Fruit fly (Drosophila melanogaster): ENCODE results near the gene CG15506.

Gene CG15506

dm6 chr3R:29737891-29738290 is 19.4 kb downstream of the CG15506 start, which contains the start of gene Gnpnat:
Gene Gnpnat, plus strand, starts transcription at chr3R:29738275.
- no peak for TF ChIP-seq CG12605 (GFP tag; IDR thresholded peaks at IDR 0.05)
- TF ChIP-seq CG8301 (tag; optimal IDR thresholded peaks at IDR 0.05): peak; percentile 63
- no peak for TF ChIP-seq gl (tag; optimal IDR thresholded peaks at IDR 0.05)
- TF ChIP-seq CG14655 (GFP tag; optimal IDR thresholded peaks at IDR 0.05): peak; percentile 58
- TF ChIP-seq CG15710 (tag; optimal IDR thresholded peaks at IDR 0.05): peak; percentile 40
- TF ChIP-seq CG34367 (tag; optimal IDR thresholded peaks at IDR 0.05): peak; percentile 37
- peak; percentile 46 for TF ChIP-seq CG8159 (tag; optimal IDR thresholded peaks at IDR 0.05)
- no peak for TF ChIP-seq rn (GFP tag; IDR thresholded peaks at IDR 0.05)
- no peak for TF ChIP-seq Ets98B (GFP tag; IDR thresholded peaks at IDR 0.05)
- peak; percentile 7 for TF ChIP-seq CG9948 (tag; optimal IDR thresholded peaks at IDR 0.05)
- TF ChIP-seq Pif1A (GFP tag; optimal IDR thresholded peaks at IDR 0.05): peak; percentile 51
- TF ChIP-seq CG13204 (GFP tag; optimal IDR thresholded peaks at IDR 0.05): no peak
- no peak for TF ChIP-seq D1 (tag; optimal IDR thresholded peaks at IDR 0.05)
- TF ChIP-seq CG17806 (tag; optimal IDR thresholded peaks at IDR 0.05): peak; percentile 61
- no peak for TF ChIP-seq EcR (GFP tag; optimal IDR thresholded peaks at IDR 0.05)
- TF ChIP-seq CG32121 (GFP tag; IDR thresholded peaks at IDR 0.05): no peak
- TF ChIP-seq Pif1B (GFP tag; optimal IDR thresholded peaks at IDR 0.05): peak; percentile 48
- TF ChIP-seq Snoo (tag; optimal IDR thresholded peaks at IDR 0.05): peak; percentile 63
- TF ChIP-seq fd96Ca (GFP tag; IDR thresholded peaks at IDR 0.05): no peak
- no peak for TF ChIP-seq CG4496 (GFP tag; IDR thresholded peaks at IDR 0.05)
- TF ChIP-seq CG10348 (GFP tag; IDR thresholded peaks at IDR 0.05): no peak

- TF ChIP-seq CG32121 (GFP tag; IDR thresholded peaks at IDR 0.05): no peak
- peak; percentile 50 for TF ChIP-seq EcR (GFP tag; optimal IDR thresholded peaks at IDR 0.05)
Measured at dm6 chr3R:29740078-29740477, 21.6 kb downstream of the CG15506 start.

dm6 chr3R:29745056-29745455 is 26.6 kb downstream of the CG15506 start, which contains the start of the genes Wdr24 and IntS11:
Gene Wdr24, minus strand, starts transcription at chr3R:29745092.
Gene IntS11, plus strand, starts transcription at chr3R:29745337.
- TF ChIP-seq CG4496 (GFP tag; IDR thresholded peaks at IDR 0.05): peak; percentile 99
- TF ChIP-seq CG15710 (tag; optimal IDR thresholded peaks at IDR 0.05): peak; percentile 98
- TF ChIP-seq CG8159 (tag; optimal IDR thresholded peaks at IDR 0.05): peak; percentile 94
- TF ChIP-seq Pif1B (GFP tag; optimal IDR thresholded peaks at IDR 0.05): no peak
- peak; percentile 7 for TF ChIP-seq EcR (GFP tag; optimal IDR thresholded peaks at IDR 0.05)
- TF ChIP-seq Snoo (tag; optimal IDR thresholded peaks at IDR 0.05): peak; percentile 95
- TF ChIP-seq CG9948 (tag; optimal IDR thresholded peaks at IDR 0.05): peak; percentile 92
- no peak for TF ChIP-seq CG14655 (GFP tag; optimal IDR thresholded peaks at IDR 0.05)
- TF ChIP-seq CG32121 (GFP tag; IDR thresholded peaks at IDR 0.05): peak; percentile 98
- peak; percentile 96 for TF ChIP-seq CG17806 (tag; optimal IDR thresholded peaks at IDR 0.05)
- no peak for TF ChIP-seq D1 (tag; optimal IDR thresholded peaks at IDR 0.05)
- peak; percentile 99 for TF ChIP-seq CG10348 (GFP tag; IDR thresholded peaks at IDR 0.05)
- peak; percentile 98 for TF ChIP-seq Ets98B (GFP tag; IDR thresholded peaks at IDR 0.05)
- TF ChIP-seq fd96Ca (GFP tag; IDR thresholded peaks at IDR 0.05): peak; percentile 98
- TF ChIP-seq CG13204 (GFP tag; optimal IDR thresholded peaks at IDR 0.05): no peak
- TF ChIP-seq gl (tag; optimal IDR thresholded peaks at IDR 0.05): peak; percentile 83
- no peak for TF ChIP-seq Pif1A (GFP tag; optimal IDR thresholded peaks at IDR 0.05)
- peak; percentile 98 for TF ChIP-seq rn (GFP tag; IDR thresholded peaks at IDR 0.05)
- peak; percentile 94 for TF ChIP-seq CG34367 (tag; optimal IDR thresholded peaks at IDR 0.05)
- TF ChIP-seq CG12605 (GFP tag; IDR thresholded peaks at IDR 0.05): peak; percentile 97
- TF ChIP-seq CG8301 (tag; optimal IDR thresholded peaks at IDR 0.05): peak; percentile 96

dm6 chr3R:29748591-29749303 is 30.3 kb downstream of the CG15506 start, which contains the start of the genes ATPsyngamma and yata:
Gene ATPsyngamma, minus strand, starts transcription at chr3R:29749163.
Gene yata, plus strand, starts transcription at chr3R:29749219.
- TF ChIP-seq CG4496 (GFP tag; IDR thresholded peaks at IDR 0.05) (0 out of 3 replicates have a peak, but pooled peaks have one; percentile 27), Snoo (tag; optimal IDR thresholded peaks at IDR 0.05) (peak; percentile 39), CG15710 (tag; optimal IDR thresholded peaks at IDR 0.05) (peak; percentile 45), D1 (tag; optimal IDR thresholded peaks at IDR 0.05) (no peak)

dm6 chr3R:29749304-29750066 is 31.0 kb downstream of the CG15506 start:
- TF ChIP-seq fd96Ca (GFP tag; IDR thresholded peaks at IDR 0.05): no peak
- no peak for TF ChIP-seq CG14655 (GFP tag; optimal IDR thresholded peaks at IDR 0.05)
- no peak for TF ChIP-seq gl (tag; optimal IDR thresholded peaks at IDR 0.05)
- no peak for TF ChIP-seq CG10348 (GFP tag; IDR thresholded peaks at IDR 0.05)

dm6 chr3R:29755248-29755647 is 36.8 kb downstream of the CG15506 start:
- peak; percentile 3 for TF ChIP-seq CG15710 (tag; optimal IDR thresholded peaks at IDR 0.05)
- TF ChIP-seq D1 (tag; optimal IDR thresholded peaks at IDR 0.05): no peak
- TF ChIP-seq CG34367 (tag; optimal IDR thresholded peaks at IDR 0.05): no peak
- TF ChIP-seq CG32121 (GFP tag; IDR thresholded peaks at IDR 0.05): peak; percentile 87
- TF ChIP-seq CG8301 (tag; optimal IDR thresholded peaks at IDR 0.05): no peak
- TF ChIP-seq Pif1B (GFP tag; optimal IDR thresholded peaks at IDR 0.05): no peak
- 0 out of 2 replicates have a peak, but pooled peaks have one; percentile 52 for TF ChIP-seq rn (GFP tag; IDR thresholded peaks at IDR 0.05)
- TF ChIP-seq CG4496 (GFP tag; IDR thresholded peaks at IDR 0.05): peak; percentile 83
- TF ChIP-seq fd96Ca (GFP tag; IDR thresholded peaks at IDR 0.05): peak; percentile 90
- peak; percentile 40; the same call in 1 of the 2 replicates for TF ChIP-seq CG12605 (GFP tag; IDR thresholded peaks at IDR 0.05)
- TF ChIP-seq Ets98B (GFP tag; IDR thresholded peaks at IDR 0.05): peak; percentile 87
- no peak for TF ChIP-seq Snoo (tag; optimal IDR thresholded peaks at IDR 0.05)
- peak; percentile 33; the same call in 1 of the 2 replicates for TF ChIP-seq CG10348 (GFP tag; IDR thresholded peaks at IDR 0.05)
- TF ChIP-seq CG9948 (tag; optimal IDR thresholded peaks at IDR 0.05): peak; percentile 7
